Worm (Caenorhabditis elegans) whole organism, L4/young adult: ENCODE measurements around the gene ZK512.2.

Source experiments
- W03F9.2 ChIP-seq: fragments of 150-350 bp; optimal IDR thresholded peaks from 2 replicates; lab custom pipeline; 2014; ENCODE audit warnings: missing biosample characterization, missing genetic modification characterization
- dao-5 ChIP-seq: sonication (generic microtip); optimal IDR thresholded peaks from 2 replicates; lab custom pipeline; 2016; ENCODE audit warnings: missing genotype, missing genetic modification characterization, moderate library complexity, missing compliant biosample characterization
- him-1 ChIP-seq: sonication (generic microtip); optimal IDR thresholded peaks from 2 replicates; lab custom pipeline; 2016; ENCODE audit warnings: missing genotype, missing genetic modification reagents, missing genetic modification characterization, missing compliant biosample characterization

DNA sequence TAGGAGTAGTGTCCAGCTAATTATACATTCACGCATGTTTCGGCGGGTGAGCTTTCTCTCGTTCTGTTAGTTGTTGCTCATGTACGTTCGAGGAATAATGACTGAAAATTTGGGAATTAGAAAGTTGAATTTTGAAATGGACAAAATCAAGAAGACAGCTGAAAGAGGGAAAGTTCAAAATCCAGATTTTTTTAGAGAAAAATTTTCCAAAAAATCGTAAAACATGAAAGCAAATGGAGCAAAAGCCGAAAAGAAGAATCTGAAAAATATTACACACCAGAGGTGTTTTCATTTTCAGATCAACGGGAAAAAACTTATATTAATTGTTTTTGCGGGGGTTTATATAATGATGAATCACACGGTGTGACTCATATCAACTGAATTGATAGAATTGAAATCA is 28.1 kb upstream of the ZK512.2 start, which contains the start of gene ina-1:
- TF ChIP-seq W03F9.2 (tag; lab: Kevin White, UChicago) (no peak), him-1 (tag; lab: Kevin White, UChicago) (no peak), dao-5 (tag; lab: Kevin White, UChicago) (no peak)
